Fruit fly (Drosophila melanogaster): ENCODE measurements around the gene Sos.

The Sos gene

DNA sequence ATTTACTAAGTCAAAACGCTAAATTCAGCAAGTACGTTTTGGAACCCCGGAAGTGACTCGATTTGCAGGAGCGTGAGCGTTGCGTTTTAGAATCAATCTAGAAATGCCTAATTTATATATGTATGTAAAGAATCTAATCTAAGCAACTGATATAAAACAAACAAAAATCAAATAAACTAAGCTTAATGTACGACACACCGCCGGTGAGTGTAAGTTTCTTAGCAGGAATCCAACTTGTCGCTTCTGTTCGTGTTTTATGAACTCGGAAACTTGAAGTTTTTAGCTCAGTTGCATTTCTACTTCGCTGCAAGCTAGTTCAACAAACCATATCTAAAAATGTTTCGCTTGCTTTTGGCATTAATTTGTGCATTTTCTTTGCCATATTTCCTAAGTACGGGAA lies 39.9 kb upstream of the Sos start, which contains the start of gene CG43376:
Gene CG43376, plus strand, starts transcription at position 301 of the 400 bp plus-strand sequence.
- TF ChIP-seq HLH3B (GFP tag; IDR thresholded peaks at IDR 0.05) (no peak), CG7271 (tag; optimal IDR thresholded peaks at IDR 0.05) (no peak), CG16815 (GFP tag; optimal IDR thresholded peaks at IDR 0.05) (no peak), CG8478 (optimal IDR thresholded peaks at IDR 0.05) (no peak), cg (GFP tag; optimal IDR thresholded peaks at IDR 0.05) (no peak), caup (GFP tag; optimal IDR thresholded peaks at IDR 0.05; ENCODE audit: severe bottlenecking) (no peak), CG2202 (tag; optimal IDR thresholded peaks at IDR 0.05) (no peak), CG18262 (tag; optimal IDR thresholded peaks at IDR 0.05) (no peak), CG9797 (GFP tag; optimal IDR thresholded peaks at IDR 0.05) (no peak), Spps (tag; optimal IDR thresholded peaks at IDR 0.05) (no peak), Xbp1 (GFP tag; optimal IDR thresholded peaks at IDR 0.05) (no peak), eyg (GFP tag; optimal IDR thresholded peaks at IDR 0.05) (no peak), CG9609 (GFP tag; optimal IDR thresholded peaks at IDR 0.05) (no peak), CG3163 (GFP tag; optimal IDR thresholded peaks at IDR 0.05) (no peak), CG16813 (GFP tag; IDR thresholded peaks at IDR 0.05; ENCODE audit: partially characterized antibody) (no peak), cwo (GFP tag; optimal IDR thresholded peaks at IDR 0.05) (no peak), CG8944 (GFP tag; optimal IDR thresholded peaks at IDR 0.05) (no peak), pho (GFP tag; optimal IDR thresholded peaks at IDR 0.05) (no peak), kni (GFP tag; optimal IDR thresholded peaks at IDR 0.05) (no peak)

- TF ChIP-seq Neu2 (GFP tag; optimal IDR thresholded peaks at IDR 0.05; ENCODE audit: borderline replicate concordance) (no peak), CG5180 (GFP tag; optimal IDR thresholded peaks at IDR 0.05) (peak; percentile 95), Pdp1 (GFP tag; optimal IDR thresholded peaks at IDR 0.05) (peak in 1 of 2 experiments; percentile 4), ewg (GFP tag; optimal IDR thresholded peaks at IDR 0.05) (no peak), Usf (GFP tag; optimal IDR thresholded peaks at IDR 0.05) (no peak), onecut (GFP tag; IDR thresholded peaks at IDR 0.05) (peak; percentile 80), nerfin-2 (GFP tag; IDR thresholded peaks at IDR 0.05; ENCODE audit: partially characterized antibody) (0 out of 2 replicates have a peak, but pooled peaks have one; percentile 28), Ets65A (GFP tag) (peak; percentile 46), abd-A (tag; optimal IDR thresholded peaks at IDR 0.05) (no peak), HLH4C (GFP tag; IDR thresholded peaks at IDR 0.05; ENCODE audit: partially characterized antibody) (0 out of 3 replicates have a peak, but pooled peaks have one; percentile 23), pan (optimal IDR thresholded peaks at IDR 0.05) (no peak), pan (GFP tag; optimal IDR thresholded peaks at IDR 0.05 in 1 of 2, IDR thresholded peaks at IDR 0.05 in 1 of 2) (no peak), Elba2 (GFP tag; optimal IDR thresholded peaks at IDR 0.05) (no peak), Med (GFP tag) (peak; percentile 47), ro (GFP tag; IDR thresholded peaks at IDR 0.05) (0 out of 2 replicates have a peak, but pooled peaks have one; percentile 7), Antp (GFP tag; optimal IDR thresholded peaks at IDR 0.05) (no peak), BtbVII (GFP tag; optimal IDR thresholded peaks at IDR 0.05) (no peak), CG43689 (GFP tag; IDR thresholded peaks at IDR 0.05) (0 out of 2 replicates have a peak, but pooled peaks have one; percentile 21), row (GFP tag; IDR thresholded peaks at IDR 0.05) (peak; percentile 26; the same call in 1 of the 3 replicates), sens (GFP tag) (peak; percentile 42), CG10431 (GFP tag; optimal IDR thresholded peaks at IDR 0.05) (peak; percentile 32)
Measured at dm6 chr2L:13776928-13777686, 36.5 kb upstream of the Sos start.
